Worm (Caenorhabditis elegans) whole organism, L1 larva: ENCODE measurements around the gene alh-7.

ENCODE experiments used
- C04F5.9 ChIP-seq: sonication (generic microtip); optimal IDR thresholded peaks from 2 replicates; lab custom pipeline; 2016; ENCODE audit warnings: missing genetic modification characterization, missing compliant biosample characterization
- C16A3.4 ChIP-seq: fragments of 150-350 bp; optimal IDR thresholded peaks from 2 replicates; lab custom pipeline; 2014; ENCODE audit warnings: missing biosample characterization, missing genetic modification characterization
- F16B12.6 ChIP-seq: fragments of 150-350 bp; optimal IDR thresholded peaks from 2 replicates; lab custom pipeline; 2014; ENCODE audit warnings: missing biosample characterization, missing genetic modification characterization
- aly-2 ChIP-seq: fragments of 150-350 bp; optimal IDR thresholded peaks from 2 replicates; lab custom pipeline; 2014; ENCODE audit warnings: missing biosample characterization, missing genetic modification characterization
- ama-1 ChIP-seq: fragments of 150-350 bp; optimal IDR thresholded peaks from 2 replicates; lab custom pipeline; 2014
- blmp-1 ChIP-seq: fragments of 150-350 bp; optimal IDR thresholded peaks from 2 replicates; lab custom pipeline; 2014; ENCODE audit warnings: missing biosample characterization, missing genetic modification characterization
- ceh-8 ChIP-seq: fragments of 200-800 bp; sonication (Bioruptor generic); optimal IDR thresholded peaks from 2 replicates; lab custom pipeline; 2018; ENCODE audit warnings: mild to moderate bottlenecking, missing genetic modification characterization, moderate library complexity, missing compliant biosample characterization
- ceh-82 ChIP-seq, 3 experiments: fragments of 150-350 bp in 1 of 3; sonication (generic microtip) in 2 of 3; optimal IDR thresholded peaks; 2 replicates each; lab custom pipeline; 2014 to 2017; ENCODE audit warnings: missing biosample characterization in 3 of 3, missing genetic modification characterization in 3 of 3
- ceh-88 ChIP-seq: fragments of 200-800 bp; sonication (Bioruptor generic); IDR thresholded peaks from 2 replicates; pipeline ENCODE4 v1.3.6; 2022; ENCODE audit warnings: missing genetic modification characterization, missing compliant biosample characterization
- ceh-90 ChIP-seq: sonication (generic microtip); optimal IDR thresholded peaks from 2 replicates; lab custom pipeline; 2016; ENCODE audit warnings: missing genetic modification characterization, missing compliant biosample characterization
- ces-1 ChIP-seq: fragments of 150-350 bp; optimal IDR thresholded peaks from 2 replicates; lab custom pipeline; 2014; ENCODE audit warnings: missing biosample characterization, missing genetic modification reagents, missing genetic modification characterization
- dpl-1 ChIP-seq, 3 experiments: fragments of 150-350 bp in 2 of 3; sonication (generic microtip) in 1 of 3; optimal IDR thresholded peaks; 2 replicates each; lab custom pipeline; 2014 to 2017; ENCODE audit warnings: missing biosample characterization in 3 of 3, missing genetic modification characterization in 3 of 3, missing genetic modification reagents in 3 of 3
- dsc-1 ChIP-seq: sonication (generic microtip); optimal IDR thresholded peaks from 2 replicates; lab custom pipeline; 2016; ENCODE audit warnings: mild to moderate bottlenecking, missing genetic modification characterization, missing compliant biosample characterization
- efl-1 ChIP-seq, 4 experiments: fragments of 150-350 bp; optimal IDR thresholded peaks in 3 of 4; peaks in 1 of 4; 1 replicate in 1 of 4; 2 replicates in 3 of 4; lab custom pipeline; 2014; ENCODE audit warnings: missing biosample characterization in 2 of 4, missing genetic modification characterization in 2 of 4, missing genetic modification reagents in 2 of 4
- efl-3 ChIP-seq: fragments of 200-800 bp; sonication (Bioruptor generic); optimal IDR thresholded peaks from 2 replicates; lab custom pipeline; 2018; ENCODE audit warnings: mild to moderate bottlenecking, missing genetic modification characterization, missing compliant biosample characterization
- elt-2 ChIP-seq: sonication (generic microtip); optimal IDR thresholded peaks from 2 replicates; lab custom pipeline; 2016; ENCODE audit warnings: missing genetic modification characterization, mild to moderate bottlenecking, inconsistent platforms, missing compliant biosample characterization, missing genetic modification reagents
- fos-1 ChIP-seq: fragments of 150-350 bp; optimal IDR thresholded peaks from 2 replicates; lab custom pipeline; 2014; ENCODE audit warnings: missing biosample characterization, missing genetic modification characterization
- grh-1 ChIP-seq: fragments of 200-800 bp; sonication (Bioruptor generic); IDR thresholded peaks from 2 replicates; pipeline ENCODE4 v1.3.6; 2022; ENCODE audit warnings: missing genetic modification reagents, missing genetic modification characterization, missing compliant biosample characterization
- hpl-2 ChIP-seq: fragments of 150-350 bp; optimal IDR thresholded peaks from 2 replicates; lab custom pipeline; 2014; ENCODE audit warnings: missing biosample characterization, missing genetic modification reagents, missing genetic modification characterization
- irx-1 ChIP-seq: sonication (generic microtip); optimal IDR thresholded peaks from 2 replicates; lab custom pipeline; 2016; ENCODE audit warnings: missing genetic modification characterization, missing compliant biosample characterization
- isw-1 ChIP-seq: fragments of 200-800 bp; sonication (Bioruptor generic); IDR thresholded peaks from 2 replicates; pipeline ENCODE4 v1.3.6; 2022; ENCODE audit warnings: missing genetic modification characterization, missing compliant biosample characterization
- jun-1 ChIP-seq: fragments of 150-350 bp; optimal IDR thresholded peaks from 2 replicates; lab custom pipeline; 2014; ENCODE audit warnings: missing biosample characterization, missing genetic modification reagents, missing genetic modification characterization
- lin-13 ChIP-seq: fragments of 150-350 bp; optimal IDR thresholded peaks from 2 replicates; lab custom pipeline; 2014; ENCODE audit warnings: missing biosample characterization, missing genetic modification reagents, missing genetic modification characterization
- lin-35 ChIP-seq, 2 experiments: fragments of 150-350 bp; optimal IDR thresholded peaks; 2 replicates each; lab custom pipeline; 2014; ENCODE audit warnings: missing biosample characterization in 2 of 2, missing genetic modification characterization in 2 of 2, missing genetic modification reagents in 2 of 2
- lin-39 ChIP-seq: fragments of 150-350 bp; optimal IDR thresholded peaks from 2 replicates; lab custom pipeline; 2014; ENCODE audit warnings: missing biosample characterization, missing genetic modification reagents, missing genetic modification characterization
- lsy-2 ChIP-seq, 2 experiments: fragments of 150-350 bp; optimal IDR thresholded peaks; 2 replicates each; lab custom pipeline; 2014; ENCODE audit warnings: missing biosample characterization in 2 of 2, missing genetic modification characterization in 2 of 2
- mef-2 ChIP-seq: fragments of 150-350 bp; optimal IDR thresholded peaks from 2 replicates; lab custom pipeline; 2014; ENCODE audit warnings: missing biosample characterization, missing genetic modification characterization
- mep-1 ChIP-seq: fragments of 150-350 bp; optimal IDR thresholded peaks from 2 replicates; lab custom pipeline; 2014; ENCODE audit warnings: missing biosample characterization, missing genetic modification characterization
- nhr-11 ChIP-seq: fragments of 150-350 bp; optimal IDR thresholded peaks from 2 replicates; lab custom pipeline; 2014; ENCODE audit warnings: missing biosample characterization, missing genetic modification characterization
- nhr-12 ChIP-seq: sonication (generic microtip); optimal IDR thresholded peaks from 2 replicates; lab custom pipeline; 2017; ENCODE audit warnings: missing biosample characterization, missing genetic modification characterization
- nhr-19 ChIP-seq: fragments of 200-800 bp; sonication (Bioruptor generic); conservative IDR thresholded peaks from 2 replicates; pipeline ENCODE4 v1.3.6; 2022; ENCODE audit warnings: missing genetic modification characterization, missing compliant biosample characterization
- nhr-20 ChIP-seq: sonication (generic microtip); optimal IDR thresholded peaks from 2 replicates; lab custom pipeline; 2016; ENCODE audit warnings: mild to moderate bottlenecking, missing genetic modification characterization, missing compliant biosample characterization
- nhr-28 ChIP-seq: fragments of 150-350 bp; optimal IDR thresholded peaks from 2 replicates; lab custom pipeline; 2014; ENCODE audit warnings: missing biosample characterization, missing genetic modification characterization
- nhr-47 ChIP-seq: sonication (generic microtip); optimal IDR thresholded peaks from 2 replicates; lab custom pipeline; 2016; ENCODE audit warnings: mild to moderate bottlenecking, missing genetic modification characterization, moderate library complexity, missing compliant biosample characterization
- nhr-71 ChIP-seq: sonication (generic microtip); optimal IDR thresholded peaks from 2 replicates; lab custom pipeline; 2016; ENCODE audit warnings: mild to moderate bottlenecking, missing genetic modification characterization, moderate library complexity, missing compliant biosample characterization
- nhr-77 ChIP-seq: fragments of 150-350 bp; optimal IDR thresholded peaks from 2 replicates; lab custom pipeline; 2014; ENCODE audit warnings: missing biosample characterization, missing genetic modification characterization
- nhr-85 ChIP-seq: sonication (generic microtip); peaks from one replicate; lab custom pipeline; 2016; ENCODE audit warnings: missing genetic modification characterization, inconsistent platforms, missing compliant biosample characterization
- nhr-90 ChIP-seq: sonication (generic microtip); optimal IDR thresholded peaks from 2 replicates; lab custom pipeline; 2016; ENCODE audit warnings: mild to moderate bottlenecking, missing genetic modification characterization, missing compliant biosample characterization; ENCODE audit not compliant: poor library complexity
- pag-3 ChIP-seq: sonication (generic microtip); optimal IDR thresholded peaks from 2 replicates; lab custom pipeline; 2017; ENCODE audit warnings: missing genetic modification characterization, mild to moderate bottlenecking, missing compliant biosample characterization, antibody characterized with exemption, borderline replicate concordance; ENCODE audit not compliant: insufficient read depth
- pqm-1 ChIP-seq: sonication (generic microtip); optimal IDR thresholded peaks from 3 replicates; lab custom pipeline; 2017; ENCODE audit warnings: missing biosample characterization, missing genetic modification characterization
- rnt-1 ChIP-seq: sonication (generic microtip); optimal IDR thresholded peaks from 2 replicates; lab custom pipeline; 2016; ENCODE audit warnings: mild to moderate bottlenecking, missing genetic modification characterization, moderate library complexity, missing compliant biosample characterization
- snpc-4 ChIP-seq: fragments of 150-350 bp; optimal IDR thresholded peaks from 2 replicates; lab custom pipeline; 2014; ENCODE audit warnings: missing biosample characterization, missing genetic modification characterization
- snu-23 ChIP-seq: sonication (generic microtip); optimal IDR thresholded peaks from 2 replicates; lab custom pipeline; 2016; ENCODE audit warnings: missing genetic modification characterization, missing compliant biosample characterization
- sptf-1 ChIP-seq: fragments of 150-350 bp; optimal IDR thresholded peaks from 2 replicates; lab custom pipeline; 2014; ENCODE audit warnings: missing biosample characterization, missing genetic modification characterization
- sup-37 ChIP-seq: fragments of 200-800 bp; sonication (Bioruptor generic); optimal IDR thresholded peaks from 2 replicates; lab custom pipeline; 2018; ENCODE audit warnings: mild to moderate bottlenecking, missing genetic modification characterization, missing compliant biosample characterization
- swsn-7 ChIP-seq: sonication (generic microtip); optimal IDR thresholded peaks from 2 replicates; lab custom pipeline; 2016; ENCODE audit warnings: missing genetic modification characterization, missing compliant biosample characterization
- tlp-1 ChIP-seq: fragments of 150-350 bp; optimal IDR thresholded peaks from 2 replicates; lab custom pipeline; 2014; ENCODE audit warnings: missing biosample characterization, missing genetic modification characterization
- unc-130 ChIP-seq: fragments of 150-350 bp; optimal IDR thresholded peaks from 2 replicates; lab custom pipeline; 2017; ENCODE audit warnings: missing biosample characterization, missing genetic modification characterization, inconsistent platforms
- xbp-1 ChIP-seq: sonication (generic microtip); optimal IDR thresholded peaks from 2 replicates; lab custom pipeline; 2016; ENCODE audit warnings: missing genetic modification characterization, missing compliant biosample characterization
- zag-1 ChIP-seq: fragments of 150-350 bp; optimal IDR thresholded peaks from 2 replicates; lab custom pipeline; 2014; ENCODE audit warnings: missing biosample characterization, missing genetic modification characterization
- zip-4 ChIP-seq: fragments of 200-800 bp; sonication (Bioruptor generic); optimal IDR thresholded peaks from 2 replicates; lab custom pipeline; 2018; ENCODE audit warnings: mild to moderate bottlenecking, missing genetic modification characterization, moderate library complexity, missing compliant biosample characterization
- ztf-4 ChIP-seq: fragments of 150-350 bp; optimal IDR thresholded peaks from 2 replicates; lab custom pipeline; 2014; ENCODE audit warnings: missing biosample characterization, missing genetic modification characterization

The alh-7 gene

ce11 chrII:13460592-13461395, 30.8 kb downstream of the alh-7 start, which contains the start of gene pqn-27:
Gene pqn-27 (minus strand): TSS chrII:13460642.
- TF ChIP-seq mep-1 (peak; percentile 80), swsn-7 (tag; lab: Kevin White, UChicago) (peak; percentile 63), snpc-4 (tag; lab: Kevin White, UChicago) (peak; percentile 23), tlp-1 (no peak), zag-1 (no peak), nhr-71 (tag; lab: Kevin White, UChicago) (peak; percentile 81), unc-130 (tag; lab: Kevin White, UChicago) (peak; percentile 33), C16A3.4 (tag; lab: Kevin White, UChicago) (peak; percentile 47), mef-2 (no peak), snu-23 (GFP tag; lab: Kevin White, UChicago) (peak; percentile 82), zip-4 (GFP tag; lab: Kevin White, UChicago) (no peak), fos-1 (tag; lab: Kevin White, UChicago) (peak; percentile 47), nhr-20 (tag; lab: Kevin White, UChicago) (peak; percentile 70), lsy-2 (tag; optimal IDR thresholded peaks at IDR 0.05; lab: Kevin White, UChicago) (peak; percentile 73 to 79), ceh-88 (GFP tag; lab: Robert Waterston, UW) (no peak), blmp-1 (tag; lab: Kevin White, UChicago) (peak; percentile 50), hpl-2 (GFP tag; lab: Kevin White, UChicago) (no peak), lin-13 (GFP tag; lab: Kevin White, UChicago) (peak; percentile 44), pag-3 (peak; percentile 10), ztf-4 (tag; lab: Kevin White, UChicago) (peak; percentile 93), elt-2 (tag; lab: Kevin White, UChicago) (peak; percentile 56), ceh-82 (tag; optimal IDR thresholded peaks at IDR 0.05; lab: Kevin White, UChicago) (peak in 2 of 3 experiments; percentile 20 to 37), efl-3 (GFP tag; lab: Kevin White, UChicago) (no peak), F16B12.6 (peak; percentile 94), irx-1 (tag; lab: Kevin White, UChicago) (peak; percentile 69), lin-39 (tag; lab: Kevin White, UChicago) (peak; percentile 64), pqm-1 (tag; lab: Kevin White, UChicago) (no peak), ces-1 (no peak), dsc-1 (tag; lab: Kevin White, UChicago) (peak; percentile 57), nhr-12 (tag; lab: Kevin White, UChicago) (peak; percentile 10), grh-1 (GFP tag; lab: Robert Waterston, UW) (peak; percentile 89), xbp-1 (tag; lab: Kevin White, UChicago) (peak; percentile 60), sptf-1 (tag; lab: Kevin White, UChicago) (no peak), nhr-19 (GFP tag; lab: Robert Waterston, UW) (peak; percentile 89), nhr-85 (tag; lab: Kevin White, UChicago) (peak; percentile 89), nhr-77 (tag; lab: Kevin White, UChicago) (no peak), ceh-8 (GFP tag; lab: Kevin White, UChicago) (no peak), C04F5.9 (peak; percentile 47), isw-1 (GFP tag; lab: Robert Waterston, UW) (0 out of 2 replicates have a peak, but pooled peaks have one; percentile 4), nhr-11 (tag; lab: Kevin White, UChicago) (no peak), ama-1 (lab: Kevin White, UChicago) (peak; percentile 96), nhr-90 (tag; lab: Kevin White, UChicago) (peak; percentile 77), sup-37 (no peak), efl-1 (optimal IDR thresholded peaks at IDR 0.05; lab: Kevin White, UChicago) (peak; percentile 69 to 71), efl-1 (GFP tag; optimal IDR thresholded peaks at IDR 0.05 in 1 of 2; lab: Kevin White, UChicago) (peak; percentile 58 to 96), ceh-90 (no peak), jun-1 (tag; lab: Kevin White, UChicago) (peak; percentile 13), nhr-47 (tag; lab: Kevin White, UChicago) (peak; percentile 74), rnt-1 (tag; lab: Kevin White, UChicago) (peak; percentile 29), lin-35 (GFP tag; optimal IDR thresholded peaks at IDR 0.05; lab: Kevin White, UChicago) (peak; percentile 39 to 70), nhr-28 (tag; lab: Kevin White, UChicago) (no peak), aly-2 (tag; lab: Kevin White, UChicago) (peak; percentile 10), dpl-1 (GFP tag; optimal IDR thresholded peaks at IDR 0.05; lab: Kevin White, UChicago) (peak; percentile 53 to 58 (median 56))
